Worm (Caenorhabditis elegans) whole organism, midembryonic: Measurements from ENCODE around the gene ppm-2.

Experiments
- T22C8.4 ChIP-seq: fragments of 200-800 bp; sonication (Bioruptor generic); IDR thresholded peaks from 2 replicates; pipeline ENCODE4 v1.3.6; 2022; ENCODE audit warnings: missing genetic modification characterization, missing compliant biosample characterization
- cog-1 ChIP-seq: sonication (generic microtip); optimal IDR thresholded peaks from 2 replicates; lab custom pipeline; 2016; ENCODE audit warnings: missing genetic modification characterization, missing compliant biosample characterization
- flt-1 ChIP-seq: fragments of 200-800 bp; sonication (Bioruptor generic); IDR thresholded peaks from 2 replicates; pipeline ENCODE4 v1.3.6; 2022; ENCODE audit warnings: missing genetic modification characterization, missing compliant biosample characterization
- klf-2 ChIP-seq: fragments of 200-800 bp; sonication (Bioruptor generic); conservative IDR thresholded peaks from 2 replicates; pipeline ENCODE4 v1.3.6; 2022; ENCODE audit warnings: missing genetic modification reagents, missing genetic modification characterization, missing compliant biosample characterization
- med-1 ChIP-seq: sonication (generic microtip); optimal IDR thresholded peaks from 2 replicates; lab custom pipeline; 2017; ENCODE audit warnings: missing genetic modification characterization, mild to moderate bottlenecking, missing compliant biosample characterization, antibody characterized with exemption, missing genetic modification reagents; ENCODE audit not compliant: insufficient read depth
- ref-1 ChIP-seq: fragments of 200-800 bp; sonication (Bioruptor generic); conservative IDR thresholded peaks from 2 replicates; pipeline ENCODE4 v1.3.6; 2022; ENCODE audit warnings: missing genetic modification reagents, missing genetic modification characterization, missing compliant biosample characterization
- tab-1 ChIP-seq: fragments of 200-800 bp; sonication (Bioruptor generic); IDR thresholded peaks from 2 replicates; pipeline ENCODE4 v1.3.6; 2022; ENCODE audit warnings: missing genetic modification characterization, missing compliant biosample characterization
- ztf-23 ChIP-seq: fragments of 200-800 bp; sonication (Bioruptor generic); IDR thresholded peaks from 2 replicates; pipeline ENCODE4 v1.3.6; 2022; ENCODE audit warnings: missing genetic modification reagents, missing genetic modification characterization, missing compliant biosample characterization
- ztf-29 ChIP-seq: fragments of 200-800 bp; sonication (Bioruptor generic); IDR thresholded peaks from 2 replicates; pipeline ENCODE4 v1.3.6; 2022; ENCODE audit warnings: missing genetic modification reagents, missing genetic modification characterization, missing compliant biosample characterization

The ppm-2 gene

DNA sequence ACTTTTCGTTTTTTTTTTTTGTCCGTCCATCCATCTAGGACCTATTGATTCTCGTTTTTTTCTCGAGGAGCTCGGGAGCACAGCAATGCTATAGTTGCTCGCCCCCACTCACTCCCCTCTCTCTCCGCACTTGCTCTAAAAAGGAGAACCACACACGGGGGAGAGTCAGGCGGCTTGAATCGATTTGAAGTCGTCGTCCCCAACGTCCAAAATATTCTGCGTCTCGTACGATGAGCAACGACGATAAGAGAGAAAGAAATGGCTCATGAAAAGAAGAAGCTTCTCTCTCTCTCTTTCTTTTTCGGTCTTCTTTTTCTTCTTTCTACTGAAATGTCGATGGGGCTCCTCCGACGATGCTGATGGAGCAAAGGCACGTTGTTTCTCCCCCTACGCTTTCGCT lies 6.1 kb downstream of the ppm-2 start:
- TF ChIP-seq ztf-23 (GFP tag; lab: Robert Waterston, UW) (0 out of 2 replicates have a peak, but pooled peaks have one; percentile 22), ref-1 (GFP tag; lab: Robert Waterston, UW) (no peak)

DNA sequence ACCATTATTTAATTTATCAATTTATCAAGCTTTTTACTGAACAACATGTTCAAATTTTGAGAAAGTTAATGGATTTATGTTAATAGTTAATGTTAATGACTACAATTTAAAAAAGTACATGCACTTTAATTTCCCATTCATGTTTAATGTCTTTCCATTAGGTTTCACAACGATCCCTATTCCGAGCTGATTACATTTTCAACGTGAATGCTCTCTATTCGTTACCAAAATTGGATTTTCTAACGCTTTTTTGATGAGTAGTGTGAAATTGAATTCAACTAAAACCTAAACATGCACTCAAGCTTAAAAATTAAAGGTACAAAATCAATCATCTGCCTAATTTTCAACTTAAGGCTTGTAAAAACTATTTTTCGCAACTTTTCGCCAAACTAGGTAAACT lies 7.1 kb downstream of the ppm-2 start:
- TF ChIP-seq med-1 (GFP tag; lab: Kevin White, UChicago) (no peak), ref-1 (GFP tag; lab: Robert Waterston, UW) (no peak), ztf-23 (GFP tag; lab: Robert Waterston, UW) (no peak), ztf-29 (GFP tag; lab: Robert Waterston, UW) (no peak), klf-2 (no peak), tab-1 (GFP tag; lab: Robert Waterston, UW) (no peak), T22C8.4 (GFP tag; lab: Robert Waterston, UW) (no peak), flt-1 (GFP tag; lab: Robert Waterston, UW) (no peak), cog-1 (no peak)

DNA sequence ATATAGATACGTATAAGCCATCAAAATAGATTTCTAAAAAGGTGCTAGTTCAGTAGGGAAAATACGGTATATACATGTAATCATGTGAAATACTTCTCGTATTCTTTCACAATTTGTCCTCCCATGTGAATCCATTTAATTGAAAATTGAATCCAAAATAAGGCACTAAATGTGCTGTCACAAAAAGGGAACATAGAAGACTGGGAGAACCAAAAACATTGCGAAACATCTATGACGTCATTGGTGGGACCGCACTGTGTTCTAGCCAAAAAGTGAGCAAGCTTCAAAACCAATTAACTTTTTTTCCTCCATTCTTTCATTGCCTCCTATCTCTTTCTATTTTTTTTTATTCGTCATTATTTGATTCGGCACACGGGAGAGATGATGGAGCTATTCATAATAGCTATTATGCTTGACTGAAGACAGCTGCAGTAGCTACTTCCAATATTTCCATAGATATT lies 8.1 kb downstream of the ppm-2 start, which contains the start of gene cdka-1:
cdka-1 (plus strand) TSS at position 411 of the 461 bp plus-strand sequence.
- no peak for TF ChIP-seq flt-1 (GFP tag; lab: Robert Waterston, UW)
- no peak for TF ChIP-seq ref-1 (GFP tag; lab: Robert Waterston, UW)
- no peak for TF ChIP-seq med-1 (GFP tag; lab: Kevin White, UChicago)
- TF ChIP-seq T22C8.4 (GFP tag; lab: Robert Waterston, UW), result no peak
- no peak for TF ChIP-seq ztf-29 (GFP tag; lab: Robert Waterston, UW)
- TF ChIP-seq ztf-23 (GFP tag; lab: Robert Waterston, UW), result no peak
- TF ChIP-seq tab-1 (GFP tag; lab: Robert Waterston, UW), result no peak
- TF ChIP-seq cog-1, result no peak
- TF ChIP-seq klf-2, result no peak

DNA sequence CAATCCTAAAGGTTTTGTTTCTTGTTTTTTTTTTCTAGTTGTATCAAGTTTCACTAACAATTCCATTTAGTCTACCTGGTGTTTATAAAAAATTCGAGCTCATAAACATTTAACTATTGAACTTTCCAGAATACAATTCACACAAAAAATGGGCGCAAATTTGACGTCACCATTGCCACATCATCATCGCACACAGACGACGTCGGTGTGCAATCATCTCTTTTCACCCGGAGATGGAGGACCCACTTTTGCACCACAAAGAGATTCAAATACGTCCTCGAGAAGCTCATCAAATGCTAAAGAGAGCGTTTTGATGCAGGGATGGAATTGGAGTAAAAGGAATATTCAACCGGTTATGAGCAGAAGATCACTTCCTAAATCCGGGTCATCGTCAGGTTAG lies 9.1 kb downstream of the ppm-2 start:
- no peak for TF ChIP-seq cog-1
- no peak for TF ChIP-seq tab-1 (GFP tag; lab: Robert Waterston, UW)
- no peak for TF ChIP-seq med-1 (GFP tag; lab: Kevin White, UChicago)
- no peak for TF ChIP-seq ztf-23 (GFP tag; lab: Robert Waterston, UW)
- no peak for TF ChIP-seq flt-1 (GFP tag; lab: Robert Waterston, UW)
- no peak for TF ChIP-seq klf-2

DNA sequence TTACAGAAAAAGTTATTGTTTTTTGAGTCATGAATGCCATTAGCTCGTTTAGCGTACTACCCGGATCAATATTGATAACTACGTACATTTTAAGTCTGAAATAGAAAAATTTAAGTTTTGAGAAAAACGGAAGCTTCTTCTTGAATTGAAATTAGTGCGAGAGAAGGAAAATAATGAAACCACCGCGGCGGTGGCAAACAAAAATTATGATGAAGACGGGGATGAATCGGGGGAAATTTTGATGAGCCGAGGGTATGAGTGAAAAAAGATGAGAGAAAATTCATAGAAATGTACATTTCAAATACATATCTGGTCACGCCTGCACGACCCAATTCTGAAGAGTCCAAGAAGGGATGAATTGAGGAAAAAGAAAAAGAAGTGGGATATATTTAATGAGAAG lies 15.0 kb downstream of the ppm-2 start, which contains the start of gene T23F11.4:
T23F11.4 (minus strand) TSS at position 101 of the 400 bp plus-strand sequence.
- no peak for TF ChIP-seq tab-1 (GFP tag; lab: Robert Waterston, UW)
- TF ChIP-seq med-1 (GFP tag; lab: Kevin White, UChicago), result no peak
- no peak for TF ChIP-seq ref-1 (GFP tag; lab: Robert Waterston, UW)
- no peak for TF ChIP-seq klf-2
- no peak for TF ChIP-seq cog-1
- TF ChIP-seq ztf-29 (GFP tag; lab: Robert Waterston, UW), result no peak
- no peak for TF ChIP-seq flt-1 (GFP tag; lab: Robert Waterston, UW)
- TF ChIP-seq ztf-23 (GFP tag; lab: Robert Waterston, UW), result no peak
- no peak for TF ChIP-seq T22C8.4 (GFP tag; lab: Robert Waterston, UW)

DNA sequence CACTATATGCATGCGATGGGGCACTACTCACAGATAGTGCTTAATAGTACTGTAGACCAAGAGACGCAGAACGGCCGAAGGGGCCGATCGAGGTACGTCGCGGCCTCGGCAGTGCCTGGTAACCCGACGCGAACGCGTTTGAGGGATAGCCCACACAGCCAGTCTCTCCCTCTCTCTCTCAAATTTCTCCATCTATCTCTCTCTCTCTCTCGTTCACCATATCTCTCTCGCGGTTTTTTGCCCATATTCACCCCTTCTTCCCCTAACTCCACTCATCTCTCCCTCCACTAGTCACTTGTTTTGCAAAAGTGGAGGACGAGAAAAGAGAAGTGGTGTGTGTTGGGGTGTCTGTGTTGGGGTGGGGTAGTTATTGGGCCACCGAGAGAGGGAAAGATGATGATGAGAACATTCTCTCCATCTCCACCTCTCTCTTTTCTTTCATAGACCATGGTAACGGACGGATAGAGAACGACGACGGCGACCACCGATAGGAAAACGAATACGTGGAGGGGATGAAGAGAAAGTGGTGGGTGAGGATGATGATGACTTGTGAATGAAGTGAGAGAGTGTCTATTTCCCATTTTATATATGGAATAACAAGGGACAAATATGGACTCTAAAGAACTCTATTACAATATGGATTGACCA lies 16.6 kb downstream of the ppm-2 start:
- peak; percentile 62; the same call in 1 of the 2 replicates for TF ChIP-seq flt-1 (GFP tag; lab: Robert Waterston, UW)
- TF ChIP-seq cog-1, result no peak
- TF ChIP-seq ref-1 (GFP tag; lab: Robert Waterston, UW), result no peak
- TF ChIP-seq ztf-23 (GFP tag; lab: Robert Waterston, UW), result no peak
- no peak for TF ChIP-seq tab-1 (GFP tag; lab: Robert Waterston, UW)
- 0 out of 2 replicates have a peak, but pooled peaks have one; percentile 37 for TF ChIP-seq klf-2
- no peak for TF ChIP-seq ztf-29 (GFP tag; lab: Robert Waterston, UW)
- no peak for TF ChIP-seq med-1 (GFP tag; lab: Kevin White, UChicago)
- TF ChIP-seq T22C8.4 (GFP tag; lab: Robert Waterston, UW), result no peak

DNA sequence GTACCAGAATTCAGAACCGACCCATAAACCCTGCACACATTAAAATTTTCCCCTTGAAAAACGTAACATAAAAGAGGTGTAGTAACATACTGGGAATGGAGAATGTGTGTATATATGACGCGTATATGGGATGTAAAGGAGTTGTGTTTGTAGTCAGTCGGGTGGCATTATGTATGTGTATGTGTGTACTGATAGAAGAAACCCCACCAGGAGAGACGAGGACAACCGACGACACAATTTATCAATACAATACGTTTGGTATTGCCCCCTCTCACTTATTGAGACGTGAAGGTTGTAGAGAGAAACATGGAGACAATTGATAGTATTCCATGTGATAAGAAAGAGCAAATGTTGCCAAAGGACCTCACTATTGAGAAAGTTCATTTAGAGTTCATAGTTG lies 17.8 kb downstream of the ppm-2 start:
- TF ChIP-seq flt-1 (GFP tag; lab: Robert Waterston, UW) (no peak), ref-1 (GFP tag; lab: Robert Waterston, UW) (no peak), med-1 (GFP tag; lab: Kevin White, UChicago) (no peak), ztf-29 (GFP tag; lab: Robert Waterston, UW) (no peak), cog-1 (no peak), tab-1 (GFP tag; lab: Robert Waterston, UW) (no peak), klf-2 (no peak), ztf-23 (GFP tag; lab: Robert Waterston, UW) (no peak), T22C8.4 (GFP tag; lab: Robert Waterston, UW) (no peak)

DNA sequence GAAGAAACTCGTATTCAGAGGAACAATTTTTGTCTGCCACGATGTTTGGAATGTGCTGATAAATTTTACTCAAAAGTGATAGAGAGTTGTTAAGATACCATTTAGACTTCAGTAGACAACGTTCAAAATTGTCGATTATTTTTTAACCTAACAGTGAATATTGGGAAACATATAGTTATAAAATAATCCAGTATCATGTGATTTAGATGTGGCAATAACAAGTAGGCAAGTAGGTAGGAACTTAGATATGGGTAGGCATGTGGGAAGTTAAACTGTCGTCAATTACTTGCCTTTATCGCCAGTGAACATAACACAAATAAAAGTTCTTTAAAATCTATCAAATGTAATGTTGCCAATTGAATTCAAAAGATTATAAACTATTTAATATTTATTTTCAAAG lies 21.2 kb downstream of the ppm-2 start, which contains the start of gene T23F11.11:
T23F11.11 (minus strand) TSS at position 101 of the 400 bp plus-strand sequence.
- TF ChIP-seq med-1 (GFP tag; lab: Kevin White, UChicago), result no peak
- TF ChIP-seq flt-1 (GFP tag; lab: Robert Waterston, UW), result no peak
- no peak for TF ChIP-seq T22C8.4 (GFP tag; lab: Robert Waterston, UW)
- no peak for TF ChIP-seq klf-2
- TF ChIP-seq ref-1 (GFP tag; lab: Robert Waterston, UW), result no peak
- TF ChIP-seq ztf-29 (GFP tag; lab: Robert Waterston, UW), result no peak
- TF ChIP-seq cog-1, result no peak
- TF ChIP-seq ztf-23 (GFP tag; lab: Robert Waterston, UW), result no peak
- TF ChIP-seq tab-1 (GFP tag; lab: Robert Waterston, UW), result no peak

DNA sequence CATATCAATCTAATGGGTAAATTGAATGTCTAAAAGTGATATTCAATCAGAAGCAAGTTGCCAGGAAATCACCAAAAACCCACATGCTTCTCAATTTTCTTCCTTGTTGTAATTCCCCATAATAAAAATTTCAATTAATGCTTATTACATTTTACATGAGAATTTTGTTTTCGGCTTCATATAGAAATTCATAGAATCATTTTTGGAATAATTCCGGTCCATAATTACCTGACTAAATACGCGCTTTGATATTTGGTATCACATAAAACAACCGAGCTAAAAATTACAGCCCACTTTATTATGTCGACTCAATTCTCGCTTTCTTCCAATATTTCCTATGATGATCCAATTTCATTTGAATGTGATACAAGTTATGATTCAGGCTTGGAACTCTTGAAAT lies 21.7 kb downstream of the ppm-2 start, which contains the start of gene srg-13:
srg-13 (plus strand) TSS at position 301 of the 400 bp plus-strand sequence.
- TF ChIP-seq ref-1 (GFP tag; lab: Robert Waterston, UW), result no peak
- no peak for TF ChIP-seq ztf-23 (GFP tag; lab: Robert Waterston, UW)
- TF ChIP-seq T22C8.4 (GFP tag; lab: Robert Waterston, UW), result no peak
- TF ChIP-seq tab-1 (GFP tag; lab: Robert Waterston, UW), result no peak
- no peak for TF ChIP-seq klf-2
- TF ChIP-seq ztf-29 (GFP tag; lab: Robert Waterston, UW), result no peak
- no peak for TF ChIP-seq med-1 (GFP tag; lab: Kevin White, UChicago)
- TF ChIP-seq cog-1, result no peak
- no peak for TF ChIP-seq flt-1 (GFP tag; lab: Robert Waterston, UW)
